Worm (Caenorhabditis elegans) whole organism, L4 larva: ENCODE measurements around the gene ZK596.3.

ENCODE experiments used
- R02D3.7 ChIP-seq: fragments of 150-350 bp; sonication (generic microtip); optimal IDR thresholded peaks from 3 replicates; lab custom pipeline; 2014; ENCODE audit warnings: missing biosample characterization, missing genetic modification characterization
- T20F7.1 ChIP-seq: fragments of 200-800 bp; sonication (Bioruptor generic); optimal IDR thresholded peaks from 2 replicates; lab custom pipeline; 2018; ENCODE audit warnings: mild to moderate bottlenecking, missing genetic modification characterization, missing compliant biosample characterization
- Y48G9A.11 ChIP-seq: fragments of 200-800 bp; sonication (Bioruptor generic); IDR thresholded peaks from 2 replicates; pipeline ENCODE4 v1.3.6; 2022; ENCODE audit warnings: missing genetic modification reagents, missing genetic modification characterization, missing compliant biosample characterization
- Y5F2A.4 ChIP-seq: fragments of 200-800 bp; sonication (Bioruptor generic); optimal IDR thresholded peaks from 2 replicates; lab custom pipeline; 2018; ENCODE audit warnings: mild to moderate bottlenecking, missing genetic modification characterization, missing compliant biosample characterization
- Y75B8A.6 ChIP-seq: fragments of 200-800 bp; sonication (Bioruptor generic); IDR thresholded peaks from 2 replicates; pipeline ENCODE4 v1.3.6; 2022; ENCODE audit warnings: missing genetic modification reagents, missing genetic modification characterization, missing compliant biosample characterization
- ZK546.5 ChIP-seq, 2 experiments: sonication (generic microtip); optimal IDR thresholded peaks; 2 replicates each; lab custom pipeline; 2017; ENCODE audit warnings: missing biosample characterization in 2 of 2, missing genetic modification characterization in 2 of 2
- aha-1 ChIP-seq: fragments of 150-350 bp; peaks from one replicate; lab custom pipeline; 2014; ENCODE audit warnings: missing biosample characterization, missing genetic modification characterization
- ceh-62 ChIP-seq: sonication (generic microtip); optimal IDR thresholded peaks from 2 replicates; lab custom pipeline; 2017; ENCODE audit warnings: missing biosample characterization, missing genetic modification characterization
- cey-2 ChIP-seq: sonication (generic microtip); optimal IDR thresholded peaks from 3 replicates; lab custom pipeline; 2017; ENCODE audit warnings: missing genetic modification characterization, mild to moderate bottlenecking, missing compliant biosample characterization, antibody characterized with exemption, borderline replicate concordance; ENCODE audit not compliant: insufficient read depth
- ctbp-1 ChIP-seq: fragments of 200-800 bp; sonication (Bioruptor generic); IDR thresholded peaks from 2 replicates; pipeline ENCODE4 v1.3.6; 2022; ENCODE audit warnings: missing genetic modification reagents, missing genetic modification characterization, missing compliant biosample characterization
- dmd-6 ChIP-seq: fragments of 200-800 bp; sonication (Bioruptor generic); IDR thresholded peaks from 2 replicates; pipeline ENCODE4 v1.3.6; 2022; ENCODE audit warnings: missing genetic modification reagents, missing genetic modification characterization, missing compliant biosample characterization
- dpl-1 ChIP-seq: fragments of 150-350 bp; optimal IDR thresholded peaks from 2 replicates; lab custom pipeline; 2014; ENCODE audit warnings: missing biosample characterization, missing genetic modification reagents, missing genetic modification characterization
- fos-1 ChIP-seq: fragments of 150-350 bp; optimal IDR thresholded peaks from 2 replicates; lab custom pipeline; 2014; ENCODE audit warnings: missing biosample characterization, missing genetic modification characterization
- gei-8 ChIP-seq: fragments of 200-800 bp; sonication (Bioruptor generic); optimal IDR thresholded peaks from 2 replicates; lab custom pipeline; 2018; ENCODE audit warnings: mild to moderate bottlenecking, missing genetic modification characterization, missing compliant biosample characterization
- hif-1 ChIP-seq, 2 experiments: sonication (generic microtip); optimal IDR thresholded peaks; 2 replicates each; lab custom pipeline; 2016 to 2017; ENCODE audit warnings: missing compliant biosample characterization in 2 of 2, missing genetic modification characterization in 2 of 2, missing genetic modification reagents in 2 of 2, missing genotype in 2 of 2, mild to moderate bottlenecking in 1 of 2
- jun-1 ChIP-seq: fragments of 150-350 bp; optimal IDR thresholded peaks from 2 replicates; lab custom pipeline; 2014; ENCODE audit warnings: missing biosample characterization, missing genetic modification reagents, missing genetic modification characterization
- lin-1 ChIP-seq: fragments of 200-800 bp; sonication (Bioruptor generic); IDR thresholded peaks from 2 replicates; pipeline ENCODE4 v1.3.6; 2022; ENCODE audit warnings: missing genetic modification reagents, missing genetic modification characterization, missing compliant biosample characterization
- lin-39 ChIP-seq: fragments of 150-350 bp; optimal IDR thresholded peaks from 2 replicates; lab custom pipeline; 2014; ENCODE audit warnings: missing biosample characterization, missing genetic modification reagents, missing genetic modification characterization
- lir-3 ChIP-seq: sonication (generic microtip); optimal IDR thresholded peaks from 2 replicates; lab custom pipeline; 2016; ENCODE audit warnings: mild to moderate bottlenecking, missing genetic modification characterization, missing compliant biosample characterization
- mdl-1 ChIP-seq, 2 experiments: fragments of 150-350 bp in 1 of 2; sonication (generic microtip) in 1 of 2; optimal IDR thresholded peaks; 2 replicates each; lab custom pipeline; 2014 to 2017; ENCODE audit warnings: missing biosample characterization in 2 of 2, missing genetic modification characterization in 2 of 2
- mep-1 ChIP-seq: fragments of 150-350 bp; sonication (generic microtip); optimal IDR thresholded peaks from 3 replicates; lab custom pipeline; 2014; ENCODE audit warnings: missing biosample characterization, missing genetic modification characterization
- mes-2 ChIP-seq: sonication (generic microtip); optimal IDR thresholded peaks from 2 replicates; lab custom pipeline; 2016; ENCODE audit warnings: missing genotype, mild to moderate bottlenecking, missing genetic modification characterization, missing compliant biosample characterization; ENCODE audit not compliant: poor library complexity, severe bottlenecking
- nhr-111 ChIP-seq: fragments of 200-800 bp; sonication (Bioruptor generic); optimal IDR thresholded peaks from 2 replicates; lab custom pipeline; 2018; ENCODE audit warnings: mild to moderate bottlenecking, missing genetic modification characterization, missing compliant biosample characterization
- nhr-25 ChIP-seq: sonication (generic microtip); optimal IDR thresholded peaks from 2 replicates; lab custom pipeline; 2017; ENCODE audit warnings: missing genetic modification characterization, mild to moderate bottlenecking, missing compliant biosample characterization, antibody characterized with exemption, moderate library complexity, borderline replicate concordance; ENCODE audit not compliant: insufficient read depth
- nhr-41 ChIP-seq: fragments of 200-800 bp; sonication (Bioruptor generic); IDR thresholded peaks from 2 replicates; pipeline ENCODE4 v1.3.6; 2022; ENCODE audit warnings: missing genetic modification reagents, missing genetic modification characterization, missing compliant biosample characterization
- nhr-76 ChIP-seq: fragments of 150-350 bp; optimal IDR thresholded peaks from 2 replicates; lab custom pipeline; 2014; ENCODE audit warnings: missing biosample characterization, missing genetic modification characterization
- pha-4 ChIP-seq, 2 experiments: fragments of 150-350 bp in 1 of 2; fragments of 200-800 bp in 1 of 2; sonication (Bioruptor generic) in 1 of 2; IDR thresholded peaks in 1 of 2; optimal IDR thresholded peaks in 1 of 2; 2 replicates each; pipeline versions ENCODE4 v1.3.6 to Lab custom; 2014 to 2022; ENCODE audit warnings: missing genetic modification characterization in 2 of 2, missing genetic modification reagents in 2 of 2, missing biosample characterization in 1 of 2, missing compliant biosample characterization in 1 of 2
- pqm-1 ChIP-seq: sonication (generic microtip); optimal IDR thresholded peaks from 2 replicates; lab custom pipeline; 2017; ENCODE audit warnings: missing biosample characterization, missing genetic modification characterization
- saeg-2 ChIP-seq: fragments of 200-800 bp; sonication (Bioruptor generic); IDR thresholded peaks from 2 replicates; pipeline ENCODE4 v1.3.6; 2022; ENCODE audit warnings: missing genetic modification reagents, missing genetic modification characterization, missing compliant biosample characterization
- sdz-12 ChIP-seq: fragments of 200-800 bp; sonication (Bioruptor generic); optimal IDR thresholded peaks from 2 replicates; lab custom pipeline; 2018; ENCODE audit warnings: mild to moderate bottlenecking, missing genetic modification characterization, missing compliant biosample characterization
- snpc-4 ChIP-seq: fragments of 150-350 bp; optimal IDR thresholded peaks from 2 replicates; lab custom pipeline; 2014; ENCODE audit warnings: missing biosample characterization, missing genetic modification characterization
- tag-97 ChIP-seq: fragments of 200-800 bp; sonication (Bioruptor generic); IDR thresholded peaks from 2 replicates; pipeline ENCODE4 v1.3.6; 2022; ENCODE audit warnings: missing genetic modification characterization, missing compliant biosample characterization
- unc-62 ChIP-seq, 3 experiments: fragments of 150-350 bp in 1 of 3; sonication (generic microtip); optimal IDR thresholded peaks in 2 of 3; peaks in 1 of 3; 1 replicate in 1 of 3; 2 replicates in 2 of 3; lab custom pipeline; 2014 to 2017; ENCODE audit warnings: missing biosample characterization in 3 of 3, missing genetic modification characterization in 3 of 3, missing genetic modification reagents in 3 of 3, missing genotype in 1 of 3
- zip-11 ChIP-seq: fragments of 200-800 bp; sonication (Bioruptor generic); IDR thresholded peaks from 2 replicates; pipeline ENCODE4 v1.3.6; 2022; ENCODE audit warnings: missing genetic modification characterization, missing compliant biosample characterization

ZK596.3 gene

DNA sequence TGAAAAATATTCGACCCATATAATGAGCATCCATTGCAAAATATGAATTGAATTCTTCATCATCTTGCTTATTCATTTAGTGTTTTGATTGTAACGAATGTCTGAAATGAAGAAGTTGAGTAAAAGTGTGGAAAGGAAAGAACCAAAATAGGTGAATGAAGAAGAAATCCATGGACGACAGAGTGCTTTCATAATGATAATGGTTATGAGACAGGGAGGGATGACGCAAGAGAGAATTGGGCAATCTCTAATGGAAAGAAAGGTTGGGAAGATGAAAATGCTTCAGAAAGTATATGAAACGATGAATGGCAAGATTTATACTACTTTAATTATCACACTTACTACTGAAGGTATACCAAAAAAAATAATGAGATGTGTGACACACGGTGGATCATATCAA lies at the start of gene ZK596.3:
TSS of gene ZK596.3 (minus strand) at position 101 of the 400 bp plus-strand sequence.
- no peak for TF ChIP-seq Y5F2A.4 (GFP tag; lab: Kevin White, UChicago)
- no peak for TF ChIP-seq sdz-12 (GFP tag; lab: Kevin White, UChicago)

- TF ChIP-seq lin-39 (no peak), ceh-62 (tag; lab: Kevin White, UChicago) (no peak), nhr-76 (tag; lab: Kevin White, UChicago) (no peak), mep-1 (no peak), pqm-1 (tag; lab: Kevin White, UChicago) (no peak), nhr-111 (GFP tag; lab: Kevin White, UChicago) (no peak), ctbp-1 (GFP tag; lab: Robert Waterston, UW) (no peak), jun-1 (no peak), mes-2 (tag; lab: Kevin White, UChicago) (no peak)
Measured at ce11 chrIV:10951997-10952396, 47.8 kb upstream of the ZK596.3 start, which contains the start of gene Y69E1A.3. Y69E1A.3 (plus strand) TSS chrIV:10952297.

DNA sequence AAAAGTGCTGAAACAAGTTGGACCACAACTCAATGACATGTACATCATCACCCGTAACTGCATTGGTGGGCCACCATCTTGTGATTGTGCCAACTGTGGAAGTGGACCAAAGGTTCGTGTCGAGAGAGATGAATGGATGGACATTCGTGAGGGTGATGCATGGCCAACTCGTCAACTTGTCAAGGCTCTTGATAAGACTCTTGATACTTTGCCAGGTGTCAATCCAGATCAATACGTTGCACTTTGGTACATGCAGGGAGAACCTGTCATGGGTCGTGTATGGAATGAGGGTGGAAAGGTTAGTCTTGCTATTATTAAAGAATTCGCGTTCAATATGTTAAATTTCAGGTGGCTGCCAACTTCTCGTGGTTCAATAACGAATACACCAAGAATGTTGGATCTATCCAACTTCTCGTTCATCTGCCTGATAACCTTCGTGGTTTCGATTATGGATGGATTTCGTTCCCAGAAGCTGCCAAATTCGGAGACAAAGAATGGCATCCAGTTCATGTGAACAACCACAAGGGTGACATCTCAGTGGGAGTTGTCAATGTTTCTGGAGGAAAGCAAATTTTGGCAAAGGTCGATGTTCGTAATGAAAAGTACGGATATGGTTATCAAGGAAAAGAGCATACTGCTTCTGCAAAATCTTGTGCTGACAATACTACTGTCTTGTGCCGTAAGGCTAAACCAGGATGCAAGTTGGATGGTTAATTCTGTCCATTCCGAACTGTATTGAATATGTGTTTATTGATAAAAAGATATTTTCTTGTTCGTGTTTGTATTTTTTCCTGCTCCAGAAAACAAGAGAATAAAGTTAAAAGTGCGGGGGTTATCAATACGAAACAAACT lies 46.4 kb upstream of the ZK596.3 start:
- peak; percentile 16 for TF ChIP-seq gei-8 (GFP tag; lab: Kevin White, UChicago)
- TF ChIP-seq tag-97 (GFP tag; lab: Robert Waterston, UW): no peak
- peak in 1 of 2 experiments; percentile 92 for TF ChIP-seq unc-62 (GFP tag; optimal IDR thresholded peaks at IDR 0.05 in 1 of 2; lab: Kevin White, UChicago)
- TF ChIP-seq unc-62 (tag; optimal IDR thresholded peaks at IDR 0.05; lab: Kevin White, UChicago): no peak

- TF ChIP-seq mdl-1 (tag; optimal IDR thresholded peaks at IDR 0.05; lab: Kevin White, UChicago) (no peak), Y75B8A.6 (no peak), nhr-25 (tag; lab: Kevin White, UChicago) (no peak), lin-1 (no peak), ZK546.5 (tag; optimal IDR thresholded peaks at IDR 0.05; lab: Kevin White, UChicago) (no peak), hif-1 (tag; optimal IDR thresholded peaks at IDR 0.05; lab: Kevin White, UChicago) (no peak), aha-1 (tag; lab: Kevin White, UChicago) (no peak)
- TF ChIP-seq, all 104 proteins: peak for 0
Measured at ce11 chrIV:10949510-10949909, 45.3 kb upstream of the ZK596.3 start, which contains the start of gene nsph-3.1. nsph-3.1 (plus strand) TSS chrIV:10949810.

DNA sequence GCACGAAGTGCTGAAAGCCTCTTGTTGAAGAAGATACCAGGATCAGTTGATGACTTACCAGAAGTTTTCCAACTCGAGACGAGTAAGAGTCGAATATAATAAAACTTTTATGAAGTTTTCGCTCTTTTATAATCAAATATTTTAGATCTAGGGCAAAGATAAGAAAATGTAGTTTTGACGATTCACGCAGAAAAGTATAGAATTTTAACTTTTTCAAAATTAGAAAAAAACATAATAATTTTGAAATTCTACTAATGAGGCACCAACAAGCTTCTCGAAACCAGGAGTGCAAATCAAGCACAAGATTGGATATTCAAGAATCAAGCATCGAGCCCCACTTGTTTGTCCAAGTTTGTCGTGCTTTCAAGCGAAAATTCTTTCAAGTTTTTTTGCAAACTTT lies 44.6 kb upstream of the ZK596.3 start, which contains the start of gene Y69E1A.1:
TSS of gene Y69E1A.1 (minus strand) at position 101 of the 400 bp plus-strand sequence.
- TF ChIP-seq pha-4 (GFP tag; IDR thresholded peaks at IDR 0.05; lab: Robert Waterston, UW): no peak
- no peak for TF ChIP-seq pha-4 (tag; optimal IDR thresholded peaks at IDR 0.05; lab: Kevin White, UChicago)
- no peak for TF ChIP-seq nhr-41
- no peak for TF ChIP-seq snpc-4 (tag; lab: Kevin White, UChicago)
- no peak for TF ChIP-seq cey-2 (tag; lab: Kevin White, UChicago)
- no peak for TF ChIP-seq T20F7.1 (GFP tag; lab: Kevin White, UChicago)
- no peak for TF ChIP-seq zip-11
- no peak for TF ChIP-seq sdz-12 (GFP tag; lab: Kevin White, UChicago)
- no peak for TF ChIP-seq R02D3.7
- no peak for TF ChIP-seq Y48G9A.11 (GFP tag; lab: Robert Waterston, UW)
- no peak for TF ChIP-seq saeg-2 (GFP tag; lab: Robert Waterston, UW)
- no peak for TF ChIP-seq fos-1 (tag; lab: Kevin White, UChicago)
- no peak for TF ChIP-seq dmd-6 (GFP tag; lab: Robert Waterston, UW)
- TF ChIP-seq dpl-1 (GFP tag; lab: Kevin White, UChicago): no peak
- TF ChIP-seq lir-3: no peak
- no peak for TF ChIP-seq Y75B8A.6
- TF ChIP-seq, all 104 proteins: peak for 0
